Worm (Caenorhabditis elegans): Measurements from ENCODE around the gene Y60A9A.1.

The Y60A9A.1 gene

ce11 chrX:14421529-14421982, 44.5 kb upstream of the Y60A9A.1 start, which contains the start of gene F23D12.2:
Gene F23D12.2, minus strand, starts transcription at chrX:14421579.
- TF ChIP-seq B0336.3 (GFP tag; IDR thresholded peaks at IDR 0.05) (no peak), efl-1 (GFP tag; optimal IDR thresholded peaks at IDR 0.05) (peak; percentile 53)

- no peak for TF ChIP-seq cebp-2 (GFP tag; IDR thresholded peaks at IDR 0.05)
- TF ChIP-seq ceh-91 (GFP tag; IDR thresholded peaks at IDR 0.05): no peak
- TF ChIP-seq pha-4 (tag; optimal IDR thresholded peaks at IDR 0.05): no peak
- no peak for TF ChIP-seq Y79H2A.3 (GFP tag; conservative IDR thresholded peaks at IDR 0.05)
- TF ChIP-seq mes-4 (tag; optimal IDR thresholded peaks at IDR 0.05): no peak
- no peak for TF ChIP-seq ztf-3 (GFP tag; optimal IDR thresholded peaks at IDR 0.05)
- TF ChIP-seq rec-8 (tag; optimal IDR thresholded peaks at IDR 0.05): no peak
- no peak for TF ChIP-seq lin-54 (GFP tag; optimal IDR thresholded peaks at IDR 0.05)
- no peak for TF ChIP-seq madf-8 (GFP tag; conservative IDR thresholded peaks at IDR 0.05)
- no peak for TF ChIP-seq ccch-3 (GFP tag; optimal IDR thresholded peaks at IDR 0.05)
- TF ChIP-seq sptf-2 (GFP tag; optimal IDR thresholded peaks at IDR 0.05): no peak
- TF ChIP-seq unc-62 (GFP tag; optimal IDR thresholded peaks at IDR 0.05): no peak
- TF ChIP-seq hrde-1 (tag; optimal IDR thresholded peaks at IDR 0.05; ENCODE audit: borderline replicate concordance): no peak
These were observed 38.6 kb upstream of the Y60A9A.1 start, which contains the start of gene F23D12.10 for ce11 chrX:14415641-14416040. Gene F23D12.10, minus strand, starts transcription at chrX:14415741.

- TF ChIP-seq xnd-1 (tag; optimal IDR thresholded peaks at IDR 0.05): no peak
These were observed 35.7 kb upstream of the Y60A9A.1 start, which contains the start of gene fbxa-179 for ce11 chrX:14412774-14413173. Gene fbxa-179, minus strand, starts transcription at chrX:14412874.

- TF ChIP-seq egrh-3 (GFP tag; IDR thresholded peaks at IDR 0.05) (no peak), egl-44 (GFP tag; IDR thresholded peaks at IDR 0.05) (no peak), cebp-2 (GFP tag; IDR thresholded peaks at IDR 0.05) (no peak), lsy-27 (tag; optimal IDR thresholded peaks at IDR 0.05; ENCODE audit: borderline replicate concordance, insufficient read depth) (no peak), F57C9.4 (tag; optimal IDR thresholded peaks at IDR 0.05) (no peak), F55B11.4 (tag; optimal IDR thresholded peaks at IDR 0.05; ENCODE audit: borderline replicate concordance, insufficient read depth) (no peak), ztf-26 (tag; optimal IDR thresholded peaks at IDR 0.05) (no peak), efl-1 (GFP tag; optimal IDR thresholded peaks at IDR 0.05) (no peak), aptf-2 (GFP tag; conservative IDR thresholded peaks at IDR 0.05) (no peak), F10E7.11 (tag; optimal IDR thresholded peaks at IDR 0.05) (no peak), ekl-4 (GFP tag; IDR thresholded peaks at IDR 0.05) (no peak), dox-1 (GFP tag; IDR thresholded peaks at IDR 0.05) (no peak), K12H6.12 (tag; optimal IDR thresholded peaks at IDR 0.05) (no peak), C06A6.2 (GFP tag; conservative IDR thresholded peaks at IDR 0.05) (no peak), F22D6.2 (tag; optimal IDR thresholded peaks at IDR 0.05) (no peak), sea-2 (GFP tag; IDR thresholded peaks at IDR 0.05) (no peak), ama-1 (optimal IDR thresholded peaks at IDR 0.05) (no peak), ama-1 (GFP tag; optimal IDR thresholded peaks at IDR 0.05) (no peak), F33H1.4 (GFP tag; IDR thresholded peaks at IDR 0.05) (no peak), repo-1 (tag; optimal IDR thresholded peaks at IDR 0.05) (no peak), lir-1 (GFP tag; conservative IDR thresholded peaks at IDR 0.05) (no peak)
These were observed 28.7 kb upstream of the Y60A9A.1 start, which contains the start of gene frpr-17 for ce11 chrX:14405817-14406216. Gene frpr-17, plus strand, starts transcription at chrX:14406117.

Data from whole organism, young adult.